Fruit fly (Drosophila melanogaster) whole organism, embryonic: ENCODE measurements around the gene CG10445.
A peak's percentile ranks its signal among the peaks of the same experiment; 100 is the strongest.

Experiments
- ATbp ChIP-seq: fragments of 200-800 bp; sonication (Bioruptor generic); optimal IDR thresholded peaks from 2 replicates; lab custom pipeline; 2017; ENCODE audit warnings: missing biosample characterization, mild to moderate bottlenecking, missing genetic modification characterization, missing genetic modification reagents
- Bteb2 ChIP-seq: fragments of 200-800 bp; sonication (Bioruptor generic); optimal IDR thresholded peaks from 2 replicates; lab custom pipeline; 2016; ENCODE audit warnings: missing biosample characterization, missing genetic modification characterization
- CG10321 ChIP-seq: fragments of 200-800 bp; sonication (Bioruptor generic); IDR thresholded peaks from 2 replicates; pipeline ENCODE4 v1.3.6; 2022; ENCODE audit warnings: missing biosample characterization, missing genetic modification characterization
- CG10431 ChIP-seq: fragments of 200-800 bp; sonication (Bioruptor generic); optimal IDR thresholded peaks from 3 replicates; lab custom pipeline; 2018; ENCODE audit warnings: missing biosample characterization, mild to moderate bottlenecking, missing genetic modification characterization
- CG11456 ChIP-seq: fragments of 200-800 bp; sonication (Bioruptor generic); IDR thresholded peaks from 3 replicates; pipeline ENCODE4 v1.3.6; 2022; ENCODE audit warnings: missing biosample characterization, missing genetic modification characterization
- CG15514 ChIP-seq: fragments of 200-800 bp; sonication (Bioruptor generic); optimal IDR thresholded peaks from 3 replicates; lab custom pipeline; 2017; ENCODE audit warnings: missing biosample characterization, missing genetic modification characterization, mild to moderate bottlenecking, moderate library complexity, missing genetic modification reagents
- CG1603 ChIP-seq: fragments of 200-800 bp; sonication (Bioruptor generic); optimal IDR thresholded peaks from 2 replicates; lab custom pipeline; 2019; ENCODE audit warnings: missing biosample characterization, mild to moderate bottlenecking, missing genetic modification characterization, moderate library complexity
- CG1647 ChIP-seq: fragments of 200-800 bp; sonication (Bioruptor generic); optimal IDR thresholded peaks from 3 replicates; lab custom pipeline; 2016; ENCODE audit warnings: missing biosample characterization, missing genetic modification characterization
- CG16779 ChIP-seq: fragments of 200-800 bp; sonication (Bioruptor generic); IDR thresholded peaks from 2 replicates; pipeline ENCODE4 v1.3.6; 2022; ENCODE audit warnings: missing biosample characterization, missing genetic modification characterization
- CG16813 ChIP-seq: fragments of 200-800 bp; sonication (Bioruptor generic); IDR thresholded peaks from 3 replicates; pipeline ENCODE4 v1.3.6; 2022; ENCODE audit warnings: missing biosample characterization, missing genetic modification characterization; ENCODE audit not compliant: partially characterized antibody
- CG17328 ChIP-seq: fragments of 200-800 bp; sonication (Bioruptor generic); IDR thresholded peaks from 2 replicates; pipeline ENCODE4 v1.3.6; 2022; ENCODE audit warnings: missing biosample characterization, missing genetic modification characterization
- CG17361 ChIP-seq: fragments of 200-800 bp; sonication (Bioruptor generic); IDR thresholded peaks from 3 replicates; pipeline ENCODE4 v1.3.6; 2022; ENCODE audit warnings: missing biosample characterization, missing genetic modification characterization
- CG17829 ChIP-seq: fragments of 200-800 bp; optimal IDR thresholded peaks from 2 replicates; lab custom pipeline; 2019; ENCODE audit warnings: missing biosample characterization, mild to moderate bottlenecking, missing genetic modification characterization, moderate library complexity
- CG18476 ChIP-seq: fragments of 200-800 bp; sonication (Bioruptor generic); optimal IDR thresholded peaks from 2 replicates; lab custom pipeline; 2016; ENCODE audit warnings: missing biosample characterization, mild to moderate bottlenecking, missing genetic modification characterization
- CG2678 ChIP-seq: fragments of 200-800 bp; sonication (Bioruptor generic); optimal IDR thresholded peaks from 3 replicates; lab custom pipeline; 2019; ENCODE audit warnings: missing biosample characterization, mild to moderate bottlenecking, missing genetic modification characterization, moderate library complexity
- CG31224 ChIP-seq: fragments of 200-800 bp; sonication (Bioruptor generic); IDR thresholded peaks from 2 replicates; pipeline ENCODE4 v1.3.6; 2022; ENCODE audit warnings: missing biosample characterization, missing genetic modification characterization
- CG33213 ChIP-seq: fragments of 200-800 bp; sonication (Bioruptor generic); optimal IDR thresholded peaks from 3 replicates; lab custom pipeline; 2016; ENCODE audit warnings: missing biosample characterization, missing genetic modification characterization
- CG3726 ChIP-seq: fragments of 200-800 bp; sonication (Bioruptor generic); IDR thresholded peaks from 3 replicates; pipeline ENCODE4, ENCODE4 v1.3.6; 2022; ENCODE audit warnings: missing biosample characterization, missing genetic modification characterization
- CG4707 ChIP-seq: fragments of 200-800 bp; sonication (Bioruptor generic); optimal IDR thresholded peaks from 2 replicates; lab custom pipeline; 2018; ENCODE audit warnings: missing biosample characterization, mild to moderate bottlenecking, missing genetic modification characterization, moderate library complexity
- CG6689 ChIP-seq: fragments of 200-800 bp; sonication (Bioruptor generic); IDR thresholded peaks from 2 replicates; pipeline ENCODE4 v1.3.6; 2022; ENCODE audit warnings: missing biosample characterization, missing genetic modification characterization
- CG7745 ChIP-seq: fragments of 200-800 bp; sonication (Bioruptor generic); optimal IDR thresholded peaks from 2 replicates; lab custom pipeline; 2018; ENCODE audit warnings: missing biosample characterization, mild to moderate bottlenecking, missing genetic modification characterization, moderate library complexity
- CG8388 ChIP-seq: fragments of 200-800 bp; sonication (Bioruptor generic); optimal IDR thresholded peaks from 2 replicates; lab custom pipeline; 2019; ENCODE audit warnings: missing biosample characterization, mild to moderate bottlenecking, missing genetic modification characterization, moderate library complexity
- Camta ChIP-seq: fragments of 200-800 bp; sonication (Bioruptor generic); optimal IDR thresholded peaks from 2 replicates; lab custom pipeline; 2016; ENCODE audit warnings: missing biosample characterization, missing genetic modification characterization
- D19A ChIP-seq: fragments of 200-800 bp; optimal IDR thresholded peaks from 3 replicates; lab custom pipeline; 2019; ENCODE audit warnings: missing biosample characterization, mild to moderate bottlenecking, missing genetic modification characterization, moderate library complexity
- HHEX ChIP-seq: fragments of 200-800 bp; sonication (Bioruptor generic); optimal IDR thresholded peaks from 3 replicates; lab custom pipeline; 2017; ENCODE audit warnings: missing biosample characterization, mild to moderate bottlenecking, missing genetic modification characterization, missing genetic modification reagents
- HLH54F ChIP-seq: fragments of 200-800 bp; sonication (Bioruptor generic); optimal IDR thresholded peaks from 3 replicates; lab custom pipeline; 2016; ENCODE audit warnings: missing biosample characterization, missing genetic modification characterization
- Hmr ChIP-seq: fragments of 200-800 bp; sonication (Bioruptor generic); optimal IDR thresholded peaks from 3 replicates; lab custom pipeline; 2017; ENCODE audit warnings: mild to moderate bottlenecking, missing biosample characterization, missing genetic modification reagents, missing genetic modification characterization
- Kr ChIP-seq: fragments of 200-800 bp; sonication (Bioruptor generic); optimal IDR thresholded peaks from 2 replicates; lab custom pipeline; 2017; ENCODE audit warnings: missing biosample characterization, mild to moderate bottlenecking, missing genetic modification characterization
- MTF-1 ChIP-seq: fragments of 200-800 bp; sonication (Bioruptor generic); optimal IDR thresholded peaks from 2 replicates; lab custom pipeline; 2018; ENCODE audit warnings: missing biosample characterization, mild to moderate bottlenecking, missing genetic modification characterization, borderline replicate concordance
- Max ChIP-seq: fragments of 200-800 bp; sonication (Bioruptor generic); optimal IDR thresholded peaks from 2 replicates; lab custom pipeline; 2016; ENCODE audit warnings: missing biosample characterization, mild to moderate bottlenecking, missing genetic modification characterization
- Oaz ChIP-seq: fragments of 200-800 bp; sonication (Bioruptor generic); IDR thresholded peaks from 2 replicates; pipeline ENCODE4 v1.3.6; 2022; ENCODE audit warnings: missing biosample characterization, missing genetic modification characterization
- Optix ChIP-seq: fragments of 200-800 bp; sonication (Bioruptor generic); IDR thresholded peaks from 3 replicates; pipeline ENCODE4 v1.3.6; 2022; ENCODE audit warnings: missing biosample characterization, missing genetic modification characterization
- PHDP ChIP-seq: fragments of 200-800 bp; sonication (Bioruptor generic); optimal IDR thresholded peaks from 3 replicates; lab custom pipeline; 2018; ENCODE audit warnings: missing biosample characterization, mild to moderate bottlenecking, missing genetic modification characterization, moderate library complexity
- Ravus ChIP-seq: fragments of 200-800 bp; sonication (Bioruptor generic); IDR thresholded peaks from 2 replicates; pipeline ENCODE4 v1.3.6; 2022; ENCODE audit warnings: missing biosample characterization, missing genetic modification characterization
- Scr ChIP-seq: fragments of 200-800 bp; sonication (Bioruptor generic); IDR thresholded peaks from 2 replicates; pipeline ENCODE4 v1.3.6; 2022; ENCODE audit warnings: missing biosample characterization, missing genetic modification characterization; ENCODE audit not compliant: partially characterized antibody
- Tbp ChIP-seq: fragments of >200 bp; optimal IDR thresholded peaks from 2 replicates; lab custom pipeline; 2018; ENCODE audit warnings: missing biosample characterization, missing genetic modification characterization
- ap ChIP-seq: fragments of 200-800 bp; sonication (Bioruptor generic); IDR thresholded peaks from 2 replicates; pipeline ENCODE4 v1.3.6; 2022; ENCODE audit warnings: missing biosample characterization, missing genetic modification characterization
- btn ChIP-seq: fragments of 200-800 bp; sonication (Bioruptor generic); optimal IDR thresholded peaks from 2 replicates; lab custom pipeline; 2016; ENCODE audit warnings: missing biosample characterization, missing genetic modification characterization
- cato ChIP-seq: fragments of 200-800 bp; sonication (Bioruptor generic); optimal IDR thresholded peaks from 2 replicates; lab custom pipeline; 2016; ENCODE audit warnings: missing biosample characterization, missing genetic modification characterization, borderline replicate concordance
- gfzf ChIP-seq: fragments of 200-800 bp; sonication (Bioruptor generic); optimal IDR thresholded peaks from 2 replicates; lab custom pipeline; 2016; ENCODE audit warnings: missing biosample characterization, mild to moderate bottlenecking, missing genetic modification characterization, moderate library complexity
- gt ChIP-seq: fragments of 200-800 bp; sonication (Bioruptor generic); IDR thresholded peaks from 2 replicates; pipeline ENCODE4 v1.3.6; 2022; ENCODE audit warnings: missing biosample characterization, missing genetic modification characterization
- hbn ChIP-seq: fragments of 200-800 bp; sonication (Bioruptor generic); IDR thresholded peaks from 2 replicates; pipeline ENCODE4 v1.3.6; 2022; ENCODE audit warnings: missing biosample characterization, missing genetic modification characterization; ENCODE audit not compliant: partially characterized antibody
- odd ChIP-seq: fragments of 200-800 bp; sonication (Bioruptor generic); optimal IDR thresholded peaks from 2 replicates; lab custom pipeline; 2017; ENCODE audit warnings: missing biosample characterization, mild to moderate bottlenecking, missing genetic modification characterization
- org-1 ChIP-seq: fragments of 200-800 bp; sonication (Bioruptor generic); optimal IDR thresholded peaks from 2 replicates; lab custom pipeline; 2017; ENCODE audit warnings: missing biosample characterization, missing genetic modification characterization
- peb ChIP-seq: fragments of 200-800 bp; sonication (Bioruptor generic); IDR thresholded peaks from 2 replicates; pipeline ENCODE4 v1.3.6; 2022; ENCODE audit warnings: missing biosample characterization, missing genetic modification characterization
- pita ChIP-seq: fragments of 200-800 bp; sonication (Bioruptor generic); optimal IDR thresholded peaks from 2 replicates; lab custom pipeline; 2017; ENCODE audit warnings: missing biosample characterization, mild to moderate bottlenecking, missing genetic modification characterization
- psq ChIP-seq: fragments of 200-800 bp; sonication (Bioruptor generic); optimal IDR thresholded peaks from 2 replicates; lab custom pipeline; 2017; ENCODE audit warnings: missing biosample characterization, missing genetic modification characterization
- so ChIP-seq: fragments of 200-800 bp; sonication (Bioruptor generic); IDR thresholded peaks from 3 replicates; pipeline ENCODE4 v1.3.6; 2022; ENCODE audit warnings: missing biosample characterization, missing genetic modification characterization
- sr ChIP-seq: fragments of 200-800 bp; sonication (Bioruptor generic); IDR thresholded peaks from 3 replicates; pipeline ENCODE4 v1.3.6; 2022; ENCODE audit warnings: missing biosample characterization, missing genetic modification characterization
- trh ChIP-seq: fragments of 200-800 bp; sonication (Bioruptor generic); optimal IDR thresholded peaks from 2 replicates; lab custom pipeline; 2016; ENCODE audit warnings: missing biosample characterization, missing genetic modification characterization
- wor ChIP-seq: fragments of 200-800 bp; sonication (Bioruptor generic); IDR thresholded peaks from 2 replicates; pipeline ENCODE4 v1.3.6; 2022; ENCODE audit warnings: missing biosample characterization, missing genetic modification characterization
- zfh2 ChIP-seq: fragments of 200-800 bp; sonication (Bioruptor generic); optimal IDR thresholded peaks from 2 replicates; lab custom pipeline; 2016; ENCODE audit warnings: missing biosample characterization, missing genetic modification characterization

Gene CG10445

DNA sequence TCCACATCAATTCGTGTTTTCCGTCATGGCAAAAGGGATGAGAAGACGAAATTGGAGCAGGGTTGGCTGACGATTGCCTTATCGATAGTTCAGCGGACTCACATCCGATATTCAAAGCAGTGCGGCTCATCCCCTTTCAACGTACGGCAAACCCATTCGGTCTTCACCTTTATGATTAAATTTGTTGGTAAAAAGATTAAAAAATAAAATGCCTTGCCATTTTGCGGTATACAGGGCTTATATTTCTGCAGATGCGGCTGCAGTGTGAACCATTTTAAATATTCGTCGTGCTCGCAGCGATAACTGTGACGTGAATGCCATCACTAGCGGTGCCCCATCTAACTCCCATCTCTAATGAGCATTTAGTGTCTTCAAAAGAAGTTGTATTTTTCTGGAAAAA is 12.8 kb downstream of the CG10445 start, which contains the start of the genes Taf7 and EMC1 (continued):
- TF ChIP-seq CG16813 (GFP tag; lab: Robert Waterston, UW), result peak; percentile 99
- TF ChIP-seq gfzf, result peak; percentile 18
- peak; percentile 13 for TF ChIP-seq CG1647 (GFP tag; lab: Kevin White, UChicago)
- TF ChIP-seq org-1 (GFP tag; lab: Kevin White, UChicago), result no peak
- TF ChIP-seq wor, result no peak
- TF ChIP-seq CG15514 (GFP tag; lab: Kevin White, UChicago), result peak; percentile 63
- TF ChIP-seq CG7745 (tag; lab: Kevin White, UChicago), result no peak
- TF ChIP-seq CG10321 (GFP tag; lab: Robert Waterston, UW), result no peak
- TF ChIP-seq CG3726 (GFP tag; lab: Robert Waterston, UW), result no peak
- TF ChIP-seq sr, result no peak
- peak; percentile 63 for TF ChIP-seq CG33213
- TF ChIP-seq Camta (GFP tag; lab: Kevin White, UChicago), result peak; percentile 19
- TF ChIP-seq CG1603 (tag; lab: Kevin White, UChicago), result no peak
- TF ChIP-seq ATbp, result no peak
- no peak for TF ChIP-seq CG8388 (GFP tag; lab: Kevin White, UChicago)
- peak; percentile 59 for TF ChIP-seq CG17829 (tag; lab: Kevin White, UChicago)
- TF ChIP-seq hbn (GFP tag; lab: Robert Waterston, UW), result peak; percentile 90
- TF ChIP-seq CG17328, result no peak
- TF ChIP-seq Ravus, result no peak
- TF ChIP-seq Hmr (GFP tag; lab: Kevin White, UChicago), result no peak
- no peak for TF ChIP-seq CG6689
- no peak for TF ChIP-seq CG16779 (GFP tag; lab: Robert Waterston, UW)
- TF ChIP-seq CG18476 (GFP tag; lab: Kevin White, UChicago), result no peak
- TF ChIP-seq zfh2 (GFP tag; lab: Kevin White, UChicago), result peak; percentile 58
- TF ChIP-seq CG31224 (GFP tag; lab: Robert Waterston, UW), result no peak
- TF ChIP-seq Optix, result no peak
- TF ChIP-seq psq, result no peak
- no peak for TF ChIP-seq pita (GFP tag; lab: Kevin White, UChicago)
- TF ChIP-seq MTF-1 (GFP tag; lab: Kevin White, UChicago), result no peak
- TF ChIP-seq HLH54F (GFP tag; lab: Kevin White, UChicago), result peak; percentile 54
- TF ChIP-seq peb (GFP tag; lab: Robert Waterston, UW), result no peak
- no peak for TF ChIP-seq Bteb2 (GFP tag; lab: Kevin White, UChicago)
- no peak for TF ChIP-seq CG11456 (GFP tag; lab: Robert Waterston, UW)
- TF ChIP-seq CG2678, result no peak
- TF ChIP-seq CG17361, result no peak; the same call in 2 of the 3 replicates
- no peak for TF ChIP-seq D19A (tag; lab: Kevin White, UChicago)
- no peak for TF ChIP-seq gt
- no peak for TF ChIP-seq Oaz (GFP tag; lab: Robert Waterston, UW)
- TF ChIP-seq trh, result no peak
- no peak for TF ChIP-seq cato (GFP tag; lab: Kevin White, UChicago)
- peak; percentile 98 for TF ChIP-seq Scr
- no peak for TF ChIP-seq CG4707 (GFP tag; lab: Kevin White, UChicago)
- TF ChIP-seq Kr, result no peak
- TF ChIP-seq ap, result no peak
- no peak for TF ChIP-seq PHDP (tag; lab: Kevin White, UChicago)
- no peak for TF ChIP-seq Tbp (GFP tag; lab: Kevin White, UChicago)
- TF ChIP-seq CG10431 (GFP tag; lab: Kevin White, UChicago), result no peak
- no peak for TF ChIP-seq btn (GFP tag; lab: Kevin White, UChicago)
- no peak for TF ChIP-seq odd (GFP tag; lab: Kevin White, UChicago)
- TF ChIP-seq so (GFP tag; lab: Robert Waterston, UW), result no peak
- TF ChIP-seq HHEX (GFP tag; lab: Kevin White, UChicago), result no peak
- peak; percentile 46 for TF ChIP-seq Max (GFP tag; lab: Kevin White, UChicago)
